Worm (Caenorhabditis elegans): ENCODE measurements around the gene crh-2.

The crh-2 gene

ce11 chrII:5200987-5201582, 13.7 kb upstream of the crh-2 start:
- TF ChIP-seq mep-1 (tag; optimal IDR thresholded peaks at IDR 0.05) (peak; percentile 13), lin-13 (tag; optimal IDR thresholded peaks at IDR 0.05) (no peak), flh-1 (GFP tag; optimal IDR thresholded peaks at IDR 0.05) (no peak), elt-1 (tag; optimal IDR thresholded peaks at IDR 0.05; ENCODE audit: borderline replicate concordance, insufficient read depth) (no peak), nhr-28 (tag; optimal IDR thresholded peaks at IDR 0.05) (no peak), unc-120 (tag; optimal IDR thresholded peaks at IDR 0.05; ENCODE audit: poor library complexity, severe bottlenecking) (peak; percentile 58), nhr-76 (tag; optimal IDR thresholded peaks at IDR 0.05) (no peak), unc-62 (GFP tag; optimal IDR thresholded peaks at IDR 0.05) (peak; percentile 10), ces-1 (GFP tag; optimal IDR thresholded peaks at IDR 0.05) (no peak), tbx-8 (GFP tag; optimal IDR thresholded peaks at IDR 0.05) (no peak), blmp-1 (tag; optimal IDR thresholded peaks at IDR 0.05) (no peak)

- TF ChIP-seq snpc-4 (tag; optimal IDR thresholded peaks at IDR 0.05) (no peak), elt-1 (tag; optimal IDR thresholded peaks at IDR 0.05; ENCODE audit: borderline replicate concordance, insufficient read depth) (no peak), nhr-28 (tag; optimal IDR thresholded peaks at IDR 0.05) (no peak), drap-1 (GFP tag; optimal IDR thresholded peaks at IDR 0.05) (no peak), pha-4 (tag; optimal IDR thresholded peaks at IDR 0.05) (no peak), blmp-1 (tag; optimal IDR thresholded peaks at IDR 0.05) (no peak), ztf-11 (tag; optimal IDR thresholded peaks at IDR 0.05) (no peak), ces-1 (GFP tag; optimal IDR thresholded peaks at IDR 0.05) (no peak), ceh-83 (GFP tag; optimal IDR thresholded peaks at IDR 0.05) (no peak), unc-39 (tag; optimal IDR thresholded peaks at IDR 0.05) (no peak), lin-13 (tag; optimal IDR thresholded peaks at IDR 0.05) (no peak), mep-1 (tag; optimal IDR thresholded peaks at IDR 0.05) (no peak), ceh-43 (GFP tag; optimal IDR thresholded peaks at IDR 0.05) (no peak), elt-3 (tag; optimal IDR thresholded peaks at IDR 0.05) (no peak), flh-1 (GFP tag; optimal IDR thresholded peaks at IDR 0.05) (no peak), hlh-1 (tag; optimal IDR thresholded peaks at IDR 0.05) (no peak), unc-62 (GFP tag; optimal IDR thresholded peaks at IDR 0.05) (no peak), nhr-76 (tag; optimal IDR thresholded peaks at IDR 0.05) (no peak)
These were observed 12.1 kb upstream of the crh-2 start, which contains the start of gene msp-50 for ce11 chrII:5199497-5199896. TSS of gene msp-50 (plus strand) at chrII:5199797.

ce11 chrII:5195504-5195903, 8.1 kb upstream of the crh-2 start, which contains the start of gene C34F11.5:
TSS of gene C34F11.5 (plus strand) at chrII:5195804.
- no peak for TF ChIP-seq hlh-1 (tag; optimal IDR thresholded peaks at IDR 0.05)
- TF ChIP-seq unc-39 (tag; optimal IDR thresholded peaks at IDR 0.05), result no peak

- TF ChIP-seq lin-32 (GFP tag; optimal IDR thresholded peaks at IDR 0.05), result no peak
- no peak for TF ChIP-seq pha-4 (tag; optimal IDR thresholded peaks at IDR 0.05)
- no peak for TF ChIP-seq mep-1 (tag; optimal IDR thresholded peaks at IDR 0.05)
- TF ChIP-seq hlh-1 (tag; optimal IDR thresholded peaks at IDR 0.05), result no peak
- TF ChIP-seq nhr-2 (tag; optimal IDR thresholded peaks at IDR 0.05), result no peak
- TF ChIP-seq ceh-43 (GFP tag; optimal IDR thresholded peaks at IDR 0.05), result no peak
- no peak for TF ChIP-seq nhr-237 (tag; optimal IDR thresholded peaks at IDR 0.05)
These were observed 6.7 kb upstream of the crh-2 start, which contains the start of gene msp-49 for ce11 chrII:5194066-5194465. TSS of gene msp-49 (plus strand) at chrII:5194366.

- no peak for TF ChIP-seq sem-2 (GFP tag; optimal IDR thresholded peaks at IDR 0.05)
These were observed 4.4 kb upstream of the crh-2 start for ce11 chrII:5191766-5192165.

- TF ChIP-seq blmp-1 (tag; optimal IDR thresholded peaks at IDR 0.05) (no peak), ztf-11 (tag; optimal IDR thresholded peaks at IDR 0.05) (no peak), sem-2 (GFP tag; optimal IDR thresholded peaks at IDR 0.05) (no peak), hlh-1 (tag; optimal IDR thresholded peaks at IDR 0.05) (no peak), elt-3 (tag; optimal IDR thresholded peaks at IDR 0.05) (no peak), drap-1 (GFP tag; optimal IDR thresholded peaks at IDR 0.05) (no peak), nhr-76 (tag; optimal IDR thresholded peaks at IDR 0.05) (no peak), sptf-1 (tag; optimal IDR thresholded peaks at IDR 0.05) (no peak), nhr-237 (tag; optimal IDR thresholded peaks at IDR 0.05) (no peak), unc-39 (tag; optimal IDR thresholded peaks at IDR 0.05) (no peak), nhr-12 (tag; optimal IDR thresholded peaks at IDR 0.05) (no peak), ceh-39 (tag; optimal IDR thresholded peaks at IDR 0.05) (no peak), lin-13 (tag; optimal IDR thresholded peaks at IDR 0.05) (no peak), nhr-28 (tag; optimal IDR thresholded peaks at IDR 0.05) (no peak), ceh-83 (GFP tag; optimal IDR thresholded peaks at IDR 0.05) (no peak), pha-4 (tag; optimal IDR thresholded peaks at IDR 0.05) (no peak), unc-120 (tag; optimal IDR thresholded peaks at IDR 0.05; ENCODE audit: poor library complexity, severe bottlenecking) (no peak), tbx-8 (GFP tag; optimal IDR thresholded peaks at IDR 0.05) (no peak), lsy-2 (tag; optimal IDR thresholded peaks at IDR 0.05) (no peak)
These were observed 565 bp upstream of the crh-2 start for ce11 chrII:5187934-5188333.
